Worm (Caenorhabditis elegans) whole organism, L2 larva: Measurements from ENCODE around the gene K12H6.6.

Experiments used
- C34F6.9 ChIP-seq: fragments of 150-350 bp; optimal IDR thresholded peaks from 2 replicates; lab custom pipeline; 2014; ENCODE audit warnings: missing biosample characterization, missing genetic modification characterization
- alr-1 ChIP-seq: fragments of 150-350 bp; optimal IDR thresholded peaks from 2 replicates; lab custom pipeline; 2014; ENCODE audit warnings: missing biosample characterization, missing genetic modification characterization
- aly-2 ChIP-seq: fragments of 150-350 bp; optimal IDR thresholded peaks from 2 replicates; lab custom pipeline; 2014; ENCODE audit warnings: missing biosample characterization, missing genetic modification characterization
- ceh-16 ChIP-seq: fragments of 150-350 bp; optimal IDR thresholded peaks from 2 replicates; lab custom pipeline; 2014; ENCODE audit warnings: missing biosample characterization, missing genetic modification characterization
- elt-3 ChIP-seq: sonication (generic microtip); optimal IDR thresholded peaks from 2 replicates; lab custom pipeline; 2017; ENCODE audit warnings: missing biosample characterization, missing genetic modification characterization
- lin-39 ChIP-seq: fragments of 150-350 bp; optimal IDR thresholded peaks from 2 replicates; lab custom pipeline; 2014; ENCODE audit warnings: missing biosample characterization, missing genetic modification reagents, missing genetic modification characterization
- nhr-25 ChIP-seq: fragments of 150-350 bp; sonication (generic microtip); optimal IDR thresholded peaks from 3 replicates; lab custom pipeline; 2014; ENCODE audit warnings: missing biosample characterization, missing genetic modification characterization
- nhr-6 ChIP-seq: fragments of 150-350 bp; optimal IDR thresholded peaks from 2 replicates; lab custom pipeline; 2014; ENCODE audit warnings: missing biosample characterization, missing genetic modification characterization
- skn-1 ChIP-seq: sonication (generic microtip); optimal IDR thresholded peaks from 2 replicates; lab custom pipeline; 2017; ENCODE audit warnings: missing biosample characterization, missing genetic modification characterization
- unc-62 ChIP-seq: fragments of 150-350 bp; optimal IDR thresholded peaks from 2 replicates; lab custom pipeline; 2014; ENCODE audit warnings: missing biosample characterization, missing genetic modification reagents, missing genetic modification characterization
- zag-1 ChIP-seq: fragments of 150-350 bp; optimal IDR thresholded peaks from 2 replicates; lab custom pipeline; 2014; ENCODE audit warnings: missing biosample characterization, missing genetic modification characterization

DNA sequence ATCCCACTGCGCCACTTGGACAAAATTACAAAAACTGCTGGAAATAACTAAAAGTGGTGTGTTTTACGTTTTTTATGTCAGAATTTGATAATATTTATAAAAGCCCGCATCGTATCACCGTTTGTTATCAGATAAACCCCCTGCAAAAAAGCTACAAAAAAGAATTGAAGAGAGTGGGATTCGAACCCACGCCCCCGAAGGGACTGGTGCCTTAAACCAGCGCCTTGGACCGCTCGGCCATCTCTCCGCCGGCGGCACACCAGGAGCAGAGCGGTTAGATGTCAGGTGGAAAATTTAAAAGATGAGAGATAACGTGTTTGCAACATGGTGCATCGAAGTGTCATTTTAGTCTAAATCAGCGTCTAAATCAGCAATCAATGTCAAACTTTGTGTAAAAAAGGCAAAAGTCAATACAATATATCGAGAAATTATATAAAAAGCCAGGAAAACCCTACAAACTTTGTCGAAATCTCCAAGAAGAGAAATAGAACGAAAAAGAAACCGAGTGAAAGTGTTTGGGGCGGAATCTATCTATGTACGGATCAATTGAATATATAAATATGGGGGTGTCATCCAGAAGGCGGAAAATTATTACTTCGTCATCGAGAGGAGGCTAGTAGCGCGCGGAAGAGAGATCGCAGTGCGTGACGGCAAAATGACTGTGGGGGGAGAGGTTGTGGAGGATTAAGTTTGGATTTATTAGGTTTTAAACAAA lies 30.5 kb upstream of the K12H6.6 start:
- TF ChIP-seq alr-1 (tag; lab: Kevin White, UChicago), result no peak
- TF ChIP-seq lin-39 (tag; lab: Kevin White, UChicago), result no peak
- TF ChIP-seq nhr-6 (tag; lab: Kevin White, UChicago), result no peak
- TF ChIP-seq C34F6.9 (tag; lab: Kevin White, UChicago), result no peak
- no peak for TF ChIP-seq ceh-16 (tag; lab: Kevin White, UChicago)
- no peak for TF ChIP-seq zag-1 (tag; lab: Kevin White, UChicago)
- no peak for TF ChIP-seq skn-1 (tag; lab: Kevin White, UChicago)
- no peak for TF ChIP-seq nhr-25
- no peak for TF ChIP-seq unc-62 (GFP tag; lab: Kevin White, UChicago)
- no peak for TF ChIP-seq aly-2
- no peak for TF ChIP-seq elt-3 (tag; lab: Kevin White, UChicago)
